Worm (Caenorhabditis elegans): ENCODE results near the gene B0432.7.
A peak's percentile ranks its signal among the peaks of the same experiment; 100 is the strongest.

B0432.7 gene

ce11 chrII:255124-255523 lies 18.6 kb downstream of the B0432.7 start (continued):
- TF ChIP-seq pax-3 (tag; optimal IDR thresholded peaks at IDR 0.05) (peak; percentile 91), unc-30 (tag; optimal IDR thresholded peaks at IDR 0.05) (no peak), dpl-1 (GFP tag; optimal IDR thresholded peaks at IDR 0.05) (peak; percentile 88 to 91 (median 91)), aly-2 (tag; optimal IDR thresholded peaks at IDR 0.05) (peak; percentile 69), sup-37 (GFP tag; optimal IDR thresholded peaks at IDR 0.05) (peak; percentile 86), nhr-84 (tag; optimal IDR thresholded peaks at IDR 0.05) (no peak), egl-27 (tag; optimal IDR thresholded peaks at IDR 0.05) (peak; percentile 60 to 69), ztf-4 (tag; optimal IDR thresholded peaks at IDR 0.05) (peak; percentile 95), alr-1 (tag; optimal IDR thresholded peaks at IDR 0.05; ENCODE audit: borderline replicate concordance) (no peak), C34B4.2 (tag; optimal IDR thresholded peaks at IDR 0.05) (peak; percentile 64), ztf-11 (tag; optimal IDR thresholded peaks at IDR 0.05) (peak; percentile 48 to 93), nhr-47 (tag; optimal IDR thresholded peaks at IDR 0.05) (peak; percentile 98), ama-1 (optimal IDR thresholded peaks at IDR 0.05) (no peak), nhr-237 (tag; optimal IDR thresholded peaks at IDR 0.05) (peak; percentile 86), Y116A8C.19 (tag; optimal IDR thresholded peaks at IDR 0.05; ENCODE audit: borderline replicate concordance) (no peak), lin-35 (GFP tag; optimal IDR thresholded peaks at IDR 0.05) (peak; percentile 90 to 94), nhr-28 (tag; optimal IDR thresholded peaks at IDR 0.05) (no peak), blmp-1 (tag; optimal IDR thresholded peaks at IDR 0.05) (peak; percentile 75), xbp-1 (tag; optimal IDR thresholded peaks at IDR 0.05) (peak; percentile 96), dsc-1 (tag; optimal IDR thresholded peaks at IDR 0.05) (peak; percentile 96), nhr-76 (tag; optimal IDR thresholded peaks at IDR 0.05) (peak; percentile 58), fkh-10 (GFP tag; optimal IDR thresholded peaks at IDR 0.05) (peak; percentile 95), ces-1 (GFP tag; optimal IDR thresholded peaks at IDR 0.05) (peak; percentile 93), ceh-63 (GFP tag; optimal IDR thresholded peaks at IDR 0.05) (peak; percentile 11), hpl-2 (GFP tag; optimal IDR thresholded peaks at IDR 0.05) (peak; percentile 93), rnt-1 (tag; optimal IDR thresholded peaks at IDR 0.05) (peak; percentile 98), nhr-71 (tag; optimal IDR thresholded peaks at IDR 0.05) (peak; percentile 98), nhr-11 (tag; optimal IDR thresholded peaks at IDR 0.05) (peak; percentile 85), F16B12.6 (tag; optimal IDR thresholded peaks at IDR 0.05) (peak; percentile 74), fos-1 (tag; optimal IDR thresholded peaks at IDR 0.05) (peak; percentile 92), aha-1 (tag; optimal IDR thresholded peaks at IDR 0.05) (peak; percentile 50), unc-62 (GFP tag; optimal IDR thresholded peaks at IDR 0.05) (no peak)

DNA sequence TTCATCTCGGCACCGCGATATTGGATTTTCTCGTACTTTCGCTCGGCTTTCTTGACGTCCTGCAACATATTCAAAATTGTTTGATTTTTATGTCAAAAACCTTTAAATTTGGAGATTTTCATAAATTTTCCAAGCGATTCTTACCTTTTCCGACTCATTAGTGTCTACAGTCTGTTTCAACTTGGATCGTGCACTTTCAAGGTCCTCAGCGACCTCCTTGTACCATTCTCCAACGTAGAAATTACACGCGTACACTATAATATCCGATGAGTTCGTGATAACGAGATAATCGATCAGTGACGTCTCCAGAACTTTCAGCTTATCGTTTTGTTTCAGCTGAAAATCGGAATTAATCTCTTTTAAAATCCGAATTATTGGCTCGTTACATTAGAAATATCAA lies 26.0 kb downstream of the B0432.7 start:
- TF ChIP-seq efl-3 (GFP tag; optimal IDR thresholded peaks at IDR 0.05) (no peak), nhr-47 (tag; optimal IDR thresholded peaks at IDR 0.05) (no peak), ztf-4 (tag; optimal IDR thresholded peaks at IDR 0.05) (no peak), mdl-1 (tag; optimal IDR thresholded peaks at IDR 0.05) (no peak), elt-2 (tag; optimal IDR thresholded peaks at IDR 0.05) (no peak), aha-1 (tag; optimal IDR thresholded peaks at IDR 0.05) (no peak), lin-13 (GFP tag; optimal IDR thresholded peaks at IDR 0.05) (no peak), blmp-1 (tag; optimal IDR thresholded peaks at IDR 0.05) (no peak), nhr-28 (tag; optimal IDR thresholded peaks at IDR 0.05) (no peak), lir-3 (tag; optimal IDR thresholded peaks at IDR 0.05; ENCODE audit: poor library complexity) (no peak), ceh-82 (tag; optimal IDR thresholded peaks at IDR 0.05) (no peak), lin-39 (tag; optimal IDR thresholded peaks at IDR 0.05) (no peak), F16B12.6 (tag; optimal IDR thresholded peaks at IDR 0.05) (no peak), snpc-4 (tag; optimal IDR thresholded peaks at IDR 0.05) (no peak), lin-15B (tag; optimal IDR thresholded peaks at IDR 0.05) (no peak), nhr-84 (tag; optimal IDR thresholded peaks at IDR 0.05) (no peak), unc-130 (tag; optimal IDR thresholded peaks at IDR 0.05) (no peak), snu-23 (GFP tag; optimal IDR thresholded peaks at IDR 0.05) (no peak), ets-5 (GFP tag; IDR thresholded peaks at IDR 0.05) (no peak), tbx-2 (tag; optimal IDR thresholded peaks at IDR 0.05) (no peak)

Data from whole organism, L1 larva.